Fruit fly (Drosophila melanogaster) whole organism, embryonic: ENCODE data around the gene CG1801.

Experiments
- CG10431 ChIP-seq: fragments of 200-800 bp; sonication (Bioruptor generic); optimal IDR thresholded peaks from 3 replicates; lab custom pipeline; 2018; ENCODE audit warnings: missing biosample characterization, mild to moderate bottlenecking, missing genetic modification characterization
- CG11085 ChIP-seq: fragments of 200-800 bp; sonication (Bioruptor generic); IDR thresholded peaks from 2 replicates; pipeline ENCODE4 v1.3.6; 2022; ENCODE audit warnings: missing biosample characterization, missing genetic modification characterization
- CG11398 ChIP-seq: fragments of 200-800 bp; sonication (Bioruptor generic); optimal IDR thresholded peaks from 2 replicates; lab custom pipeline; 2016; ENCODE audit warnings: missing biosample characterization, missing genetic modification characterization
- CG14050 ChIP-seq: fragments of 200-800 bp; sonication (Bioruptor generic); IDR thresholded peaks from 3 replicates; pipeline ENCODE4 v1.3.6; 2022; ENCODE audit warnings: missing biosample characterization, missing genetic modification characterization
- CG15011 ChIP-seq: fragments of 200-800 bp; sonication (Bioruptor generic); optimal IDR thresholded peaks from 3 replicates; lab custom pipeline; 2018; ENCODE audit warnings: missing biosample characterization, mild to moderate bottlenecking, missing genetic modification characterization
- CG15479 ChIP-seq: fragments of 200-800 bp; sonication (Bioruptor generic); optimal IDR thresholded peaks from 3 replicates; lab custom pipeline; 2019; ENCODE audit warnings: missing biosample characterization, mild to moderate bottlenecking, missing genetic modification characterization, moderate library complexity
- CG17361 ChIP-seq: fragments of 200-800 bp; sonication (Bioruptor generic); IDR thresholded peaks from 3 replicates; pipeline ENCODE4 v1.3.6; 2022; ENCODE audit warnings: missing biosample characterization, missing genetic modification characterization
- CG18476 ChIP-seq: fragments of 200-800 bp; sonication (Bioruptor generic); optimal IDR thresholded peaks from 2 replicates; lab custom pipeline; 2016; ENCODE audit warnings: missing biosample characterization, mild to moderate bottlenecking, missing genetic modification characterization
- CG3847 ChIP-seq: fragments of 200-800 bp; sonication (Bioruptor generic); IDR thresholded peaks from 2 replicates; pipeline ENCODE4 v1.3.6; 2022; ENCODE audit warnings: missing biosample characterization, missing genetic modification characterization
- CG3995 ChIP-seq: fragments of 200-800 bp; sonication (Bioruptor generic); optimal IDR thresholded peaks from 3 replicates; lab custom pipeline; 2016; ENCODE audit warnings: missing biosample characterization, missing genetic modification characterization
- CG43689 ChIP-seq: fragments of 200-800 bp; sonication (Bioruptor generic); IDR thresholded peaks from 2 replicates; pipeline ENCODE4 v1.3.6; 2022; ENCODE audit warnings: missing biosample characterization, missing genetic modification characterization
- CG7987 ChIP-seq: fragments of 200-800 bp; sonication (Bioruptor generic); optimal IDR thresholded peaks from 2 replicates; lab custom pipeline; 2018; ENCODE audit warnings: missing biosample characterization, mild to moderate bottlenecking, missing genetic modification characterization, moderate library complexity
- CkIIα-i1 ChIP-seq: fragments of 200-800 bp; sonication (Bioruptor generic); IDR thresholded peaks from 2 replicates; pipeline ENCODE4 v1.3.6; 2022; ENCODE audit warnings: missing biosample characterization, missing genetic modification characterization
- CrebB ChIP-seq: fragments of 200-800 bp; sonication (Bioruptor generic); optimal IDR thresholded peaks from 3 replicates; lab custom pipeline; 2018; ENCODE audit warnings: missing biosample characterization, mild to moderate bottlenecking, missing genetic modification characterization
- Dll ChIP-seq: fragments of 200-800 bp; sonication (Bioruptor generic); IDR thresholded peaks from 4 replicates; pipeline ENCODE4 v1.3.6; 2022; ENCODE audit warnings: missing biosample characterization, missing genetic modification characterization; ENCODE audit not compliant: partially characterized antibody
- Doc3 ChIP-seq: fragments of 200-800 bp; sonication (Bioruptor generic); IDR thresholded peaks from 3 replicates; pipeline ENCODE4 v1.3.6; 2022; ENCODE audit warnings: missing biosample characterization, missing genetic modification characterization; ENCODE audit not compliant: partially characterized antibody
- Ets97D ChIP-seq: fragments of 200-800 bp; sonication (Bioruptor generic); optimal IDR thresholded peaks from 3 replicates; lab custom pipeline; 2016; ENCODE audit warnings: missing biosample characterization, missing genetic modification characterization
- MESR4 ChIP-seq: fragments of 200-800 bp; sonication (Bioruptor generic); optimal IDR thresholded peaks from 2 replicates; lab custom pipeline; 2018; ENCODE audit warnings: missing biosample characterization, mild to moderate bottlenecking, missing genetic modification characterization, moderate library complexity
- Mes4 ChIP-seq: fragments of 200-800 bp; sonication (Bioruptor generic); optimal IDR thresholded peaks from 2 replicates; lab custom pipeline; 2016; ENCODE audit warnings: missing biosample characterization, missing genetic modification characterization
- NFAT ChIP-seq: fragments of 200-800 bp; sonication (Bioruptor generic); IDR thresholded peaks from 2 replicates; pipeline ENCODE4 v1.3.6; 2022; ENCODE audit warnings: missing biosample characterization, missing genetic modification characterization
- Opbp ChIP-seq: fragments of 200-800 bp; sonication (Bioruptor generic); IDR thresholded peaks from 3 replicates; pipeline ENCODE4 v1.3.6; 2022; ENCODE audit warnings: missing biosample characterization, missing genetic modification characterization; ENCODE audit not compliant: partially characterized antibody
- Ptx1 ChIP-seq: fragments of 200-800 bp; sonication (Bioruptor generic); IDR thresholded peaks from 2 replicates; pipeline ENCODE4 v1.3.6; 2022; ENCODE audit warnings: missing biosample characterization, missing genetic modification characterization
- Sry-δ ChIP-seq: fragments of 200-800 bp; sonication (Bioruptor generic); optimal IDR thresholded peaks from 2 replicates; lab custom pipeline; 2016; ENCODE audit warnings: missing biosample characterization, missing genetic modification characterization
- ap ChIP-seq: fragments of 200-800 bp; sonication (Bioruptor generic); IDR thresholded peaks from 2 replicates; pipeline ENCODE4 v1.3.6; 2022; ENCODE audit warnings: missing biosample characterization, missing genetic modification characterization
- bbx ChIP-seq: fragments of 200-800 bp; sonication (Bioruptor generic); IDR thresholded peaks from 2 replicates; pipeline ENCODE4 v1.3.6; 2022; ENCODE audit warnings: missing biosample characterization, missing genetic modification characterization; ENCODE audit not compliant: partially characterized antibody
- br ChIP-seq: fragments of >200 bp; optimal IDR thresholded peaks from 2 replicates; lab custom pipeline; 2017
- cad ChIP-seq: fragments of >200 bp; optimal IDR thresholded peaks from 2 replicates; lab custom pipeline; 2017; ENCODE audit warnings: missing biosample characterization, missing genetic modification characterization
- caup ChIP-seq: fragments of 200-800 bp; sonication (Bioruptor generic); optimal IDR thresholded peaks from 3 replicates; lab custom pipeline; 2017; ENCODE audit warnings: missing biosample characterization, mild to moderate bottlenecking, missing genetic modification characterization, moderate library complexity; ENCODE audit not compliant: severe bottlenecking
- chif ChIP-seq, 2 experiments: fragments of 200-800 bp; sonication (Bioruptor generic); optimal IDR thresholded peaks; 3 replicates each; lab custom pipeline; 2016; ENCODE audit warnings: missing biosample characterization in 2 of 2, missing genetic modification characterization in 2 of 2
- chinmo ChIP-seq: fragments of 200-800 bp; sonication (Bioruptor generic); IDR thresholded peaks from 4 replicates; pipeline ENCODE4 v1.3.6; 2022; ENCODE audit warnings: missing biosample characterization, missing genetic modification characterization; ENCODE audit not compliant: partially characterized antibody
- ci ChIP-seq: fragments of 200-800 bp; sonication (Bioruptor generic); IDR thresholded peaks from 3 replicates; pipeline ENCODE4 v1.3.6; 2022; ENCODE audit warnings: missing biosample characterization, missing genetic modification characterization
- crp ChIP-seq, 2 experiments: fragments of 200-800 bp; sonication (Bioruptor generic); optimal IDR thresholded peaks; 2 replicates in 1 of 2; 3 replicates in 1 of 2; lab custom pipeline; 2017; ENCODE audit warnings: missing biosample characterization in 2 of 2, missing genetic modification characterization in 2 of 2, mild to moderate bottlenecking in 1 of 2, moderate library complexity in 1 of 2
- dm ChIP-seq: fragments of 200-800 bp; sonication (Bioruptor generic); optimal IDR thresholded peaks from 3 replicates; lab custom pipeline; 2016; ENCODE audit warnings: missing biosample characterization, missing genetic modification characterization
- fd102C ChIP-seq: fragments of 200-800 bp; sonication (Bioruptor generic); optimal IDR thresholded peaks from 2 replicates; lab custom pipeline; 2018; ENCODE audit warnings: missing biosample characterization, mild to moderate bottlenecking, missing genetic modification characterization, moderate library complexity
- fd64A ChIP-seq: fragments of 200-800 bp; sonication (Bioruptor generic); optimal IDR thresholded peaks from 3 replicates; lab custom pipeline; 2018; ENCODE audit warnings: missing biosample characterization, mild to moderate bottlenecking, missing genetic modification characterization
- gce ChIP-seq: fragments of 200-800 bp; sonication (Bioruptor generic); IDR thresholded peaks from 3 replicates; pipeline ENCODE4 v1.3.6; 2022; ENCODE audit warnings: missing biosample characterization, missing genetic modification characterization
- h ChIP-seq: fragments of >200 bp; optimal IDR thresholded peaks from 2 replicates; lab custom pipeline; 2017
- hb ChIP-seq: fragments of 200-800 bp; sonication (Bioruptor generic); IDR thresholded peaks from 3 replicates; pipeline ENCODE4 v1.3.6; 2022; ENCODE audit warnings: missing biosample characterization, missing genetic modification characterization; ENCODE audit not compliant: partially characterized antibody
- hth ChIP-seq: fragments of >200 bp; optimal IDR thresholded peaks from 2 replicates; lab custom pipeline; 2017; ENCODE audit warnings: inconsistent platforms
- jigr1 ChIP-seq: fragments of 200-800 bp; sonication (Bioruptor generic); IDR thresholded peaks from 3 replicates; pipeline ENCODE4 v1.3.6; 2022; ENCODE audit warnings: missing biosample characterization, missing genetic modification characterization
- jing ChIP-seq: fragments of 200-800 bp; sonication (Bioruptor generic); optimal IDR thresholded peaks from 2 replicates; lab custom pipeline; 2018; ENCODE audit warnings: missing biosample characterization, mild to moderate bottlenecking, missing genetic modification characterization
- ken ChIP-seq: fragments of 200-800 bp; sonication (Bioruptor generic); IDR thresholded peaks from 3 replicates; pipeline ENCODE4 v1.3.6; 2022; ENCODE audit warnings: missing biosample characterization, missing genetic modification characterization
- knrl ChIP-seq: fragments of 200-800 bp; sonication (Bioruptor generic); IDR thresholded peaks from 3 replicates; pipeline ENCODE4 v1.3.6; 2022; ENCODE audit warnings: missing biosample characterization, missing genetic modification characterization; ENCODE audit not compliant: partially characterized antibody
- lbe ChIP-seq: fragments of 200-800 bp; sonication (Bioruptor generic); optimal IDR thresholded peaks from 2 replicates; lab custom pipeline; 2016; ENCODE audit warnings: missing biosample characterization, mild to moderate bottlenecking, missing genetic modification characterization
- lilli ChIP-seq: fragments of 200-800 bp; sonication (Bioruptor generic); optimal IDR thresholded peaks from 3 replicates; lab custom pipeline; 2016; ENCODE audit warnings: missing biosample characterization, missing genetic modification characterization
- odd ChIP-seq: fragments of 200-800 bp; sonication (Bioruptor generic); optimal IDR thresholded peaks from 2 replicates; lab custom pipeline; 2017; ENCODE audit warnings: missing biosample characterization, mild to moderate bottlenecking, missing genetic modification characterization
- pan ChIP-seq, 4 experiments: fragments of >200 bp in 3 of 4; fragments of 200-800 bp in 1 of 4; sonication (Bioruptor generic) in 1 of 4; optimal IDR thresholded peaks in 3 of 4; IDR thresholded peaks in 1 of 4; 2 replicates each; pipeline versions ENCODE4 v1.3.6 to Lab custom; 2017 to 2022; ENCODE audit warnings: missing biosample characterization in 2 of 4, missing genetic modification characterization in 2 of 4, mixed read lengths in 1 of 4
- peb ChIP-seq: fragments of 200-800 bp; sonication (Bioruptor generic); IDR thresholded peaks from 2 replicates; pipeline ENCODE4 v1.3.6; 2022; ENCODE audit warnings: missing biosample characterization, missing genetic modification characterization
- sens-2 ChIP-seq: fragments of 200-800 bp; sonication (Bioruptor generic); IDR thresholded peaks from 2 replicates; pipeline ENCODE4 v1.3.6; 2022; ENCODE audit warnings: missing biosample characterization, missing genetic modification characterization
- seq ChIP-seq: fragments of 200-800 bp; sonication (Bioruptor generic); IDR thresholded peaks from 2 replicates; pipeline ENCODE4 v1.3.6; 2022; ENCODE audit warnings: missing biosample characterization, missing genetic modification characterization
- slp2 ChIP-seq: fragments of 200-800 bp; sonication (Bioruptor generic); optimal IDR thresholded peaks from 2 replicates; lab custom pipeline; 2016; ENCODE audit warnings: missing biosample characterization, missing genetic modification characterization

Gene CG1801

DNA sequence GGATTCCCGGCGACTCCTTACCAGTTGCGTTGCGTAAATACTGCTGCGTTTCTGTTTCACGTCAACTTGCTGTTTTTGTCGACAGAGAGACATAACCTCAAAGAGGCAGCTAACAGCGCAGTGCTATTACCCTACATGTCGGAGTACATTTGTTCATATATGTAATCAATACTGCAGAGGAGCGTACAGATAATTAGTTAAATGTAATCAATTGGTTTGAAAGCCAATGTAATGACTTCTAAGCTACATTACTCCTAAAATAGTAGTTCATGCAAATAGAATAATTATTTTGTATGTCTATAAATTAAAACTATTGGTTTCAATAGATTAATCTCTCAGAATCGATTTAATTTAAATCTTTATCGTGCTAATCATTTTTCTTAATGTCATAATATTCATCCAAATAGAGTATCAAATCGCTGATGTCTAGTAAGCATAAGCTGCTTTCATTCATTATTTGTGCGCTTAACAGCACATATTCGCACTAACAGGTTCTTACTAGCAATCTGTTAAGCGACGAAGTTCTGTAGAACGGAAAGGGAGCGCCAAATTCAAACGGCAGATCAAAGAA, 2.0 kb upstream of the CG1801 start, which contains the start of the genes SLIRP1 and anox (continued):
- TF ChIP-seq Ptx1 (peak; percentile 88), CG18476 (GFP tag; lab: Kevin White, UChicago) (peak; percentile 80), CG15479 (GFP tag; lab: Kevin White, UChicago) (no peak), chif (GFP tag; optimal IDR thresholded peaks at IDR 0.05; lab: Kevin White, UChicago) (peak; percentile 54 to 79), chinmo (no peak), sens-2 (no peak), dm (peak; percentile 77), bbx (GFP tag; lab: Robert Waterston, UW) (no peak), slp2 (GFP tag; lab: Kevin White, UChicago) (peak; percentile 62), peb (GFP tag; lab: Robert Waterston, UW) (peak; percentile 70), odd (GFP tag; lab: Kevin White, UChicago) (peak; percentile 83), fd102C (GFP tag; lab: Kevin White, UChicago) (no peak), CkIIα-i1 (GFP tag; lab: Robert Waterston, UW) (no peak), ap (GFP tag; lab: Robert Waterston, UW) (peak; percentile 42; the same call in 1 of the 2 replicates), Dll (no peak), ci (GFP tag; lab: Robert Waterston, UW) (peak; percentile 63; the same call in 2 of the 3 replicates), caup (GFP tag; lab: Kevin White, UChicago) (peak; percentile 85), CG11085 (GFP tag; lab: Robert Waterston, UW) (0 out of 2 replicates have a peak, but pooled peaks have one; percentile 47), CG3995 (GFP tag; lab: Kevin White, UChicago) (peak; percentile 43), CrebB (tag; lab: Kevin White, UChicago) (peak; percentile 78), hb (GFP tag; lab: Robert Waterston, UW) (no peak), CG43689 (GFP tag; lab: Robert Waterston, UW) (no peak), pan (optimal IDR thresholded peaks at IDR 0.05; lab: Kevin White, UChicago) (no peak), pan (GFP tag; optimal IDR thresholded peaks at IDR 0.05 in 1 of 2, IDR thresholded peaks at IDR 0.05 in 1 of 2) (peak in 1 of 2 experiments; percentile 78), CG3847 (GFP tag; lab: Robert Waterston, UW) (peak; percentile 80), CG15011 (GFP tag; lab: Kevin White, UChicago) (peak; percentile 82), lilli (GFP tag; lab: Kevin White, UChicago) (peak; percentile 90), ken (GFP tag; lab: Robert Waterston, UW) (peak; percentile 65; the same call in 2 of the 3 replicates), fd64A (peak; percentile 24), jing (GFP tag; lab: Kevin White, UChicago) (no peak), h (no peak), cad (GFP tag; lab: Kevin White, UChicago) (no peak), Ets97D (peak; percentile 35), crp (GFP tag; optimal IDR thresholded peaks at IDR 0.05; lab: Kevin White, UChicago) (peak in 1 of 2 experiments; percentile 43), Doc3 (GFP tag; lab: Robert Waterston, UW) (no peak), seq (GFP tag; lab: Robert Waterston, UW) (peak; percentile 74), lbe (GFP tag; lab: Kevin White, UChicago) (peak; percentile 36)

DNA sequence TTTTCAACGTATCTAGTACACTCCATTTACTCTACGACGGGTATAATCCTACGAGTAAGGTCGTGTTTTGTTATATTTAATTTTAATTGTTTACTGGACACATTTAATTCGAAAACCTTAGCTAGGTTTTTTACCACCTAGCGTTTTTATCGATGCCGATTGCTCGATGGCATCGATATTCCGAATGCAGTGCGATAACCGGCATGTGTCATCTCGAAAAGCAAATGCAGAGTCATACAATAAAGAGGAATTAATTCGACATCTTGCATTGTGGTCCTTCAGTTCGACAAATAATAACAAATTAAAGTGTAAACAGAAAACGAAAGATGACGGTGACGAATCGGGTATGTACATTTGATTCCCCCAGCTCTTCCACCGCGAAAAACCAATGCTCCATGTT, 1.5 kb downstream of the CG1801 start, which contains the start of gene Rpt6:
Gene Rpt6 (plus strand): TSS at position 201 of the 400 bp plus-strand sequence.
- no peak for TF ChIP-seq CG14050
- no peak for TF ChIP-seq CG11398 (GFP tag; lab: Kevin White, UChicago)
- no peak for TF ChIP-seq NFAT (GFP tag; lab: Robert Waterston, UW)
- peak; percentile 80 for TF ChIP-seq Opbp
- TF ChIP-seq gce: no peak
- TF ChIP-seq hth (lab: Kevin White, UChicago): no peak
- no peak for TF ChIP-seq br
- TF ChIP-seq Mes4 (GFP tag; lab: Kevin White, UChicago): no peak
- TF ChIP-seq MESR4: peak; percentile 84
- TF ChIP-seq dm: no peak
- TF ChIP-seq knrl: peak; percentile 73
- TF ChIP-seq jigr1: no peak
- no peak for TF ChIP-seq CG17361 (GFP tag; lab: Robert Waterston, UW)
- TF ChIP-seq Sry-δ (GFP tag; lab: Kevin White, UChicago): peak; percentile 94
- no peak for TF ChIP-seq CG7987 (GFP tag; lab: Kevin White, UChicago)
- TF ChIP-seq CG10431 (GFP tag; lab: Kevin White, UChicago): no peak
